Fruit fly (Drosophila melanogaster): ENCODE results near the gene Pdcd4.
A peak's percentile ranks its signal among the peaks of the same experiment; 100 is the strongest.

The Pdcd4 gene

dm6 chrX:13734866-13735265 lies 20.3 kb downstream of the Pdcd4 start (continued):
- no peak for TF ChIP-seq spab (GFP tag; optimal IDR thresholded peaks at IDR 0.05)
- no peak for TF ChIP-seq net (GFP tag; optimal IDR thresholded peaks at IDR 0.05)
- TF ChIP-seq CG31627 (GFP tag; optimal IDR thresholded peaks at IDR 0.05) = no peak
- TF ChIP-seq CG11902 (GFP tag; optimal IDR thresholded peaks at IDR 0.05) = no peak
- TF ChIP-seq CG4318 (GFP tag; optimal IDR thresholded peaks at IDR 0.05) = no peak
- no peak for TF ChIP-seq CG6792 (GFP tag; optimal IDR thresholded peaks at IDR 0.05)
- no peak for TF ChIP-seq CG16779 (tag; optimal IDR thresholded peaks at IDR 0.05)
- peak; percentile 70 for TF ChIP-seq CG15336 (GFP tag; IDR thresholded peaks at IDR 0.05)
- no peak for TF ChIP-seq CG6163 (GFP tag; IDR thresholded peaks at IDR 0.05)
- TF ChIP-seq CG7368 (GFP tag; optimal IDR thresholded peaks at IDR 0.05) = no peak
- no peak for TF ChIP-seq fkh (GFP tag; optimal IDR thresholded peaks at IDR 0.05)
- no peak for TF ChIP-seq Hr38 (GFP tag; optimal IDR thresholded peaks at IDR 0.05)
- no peak for TF ChIP-seq Lpt (GFP tag; optimal IDR thresholded peaks at IDR 0.05)
- TF ChIP-seq CG1621 (tag; optimal IDR thresholded peaks at IDR 0.05) = no peak
- TF ChIP-seq ss (GFP tag; optimal IDR thresholded peaks at IDR 0.05) = no peak
- no peak for TF ChIP-seq achi (GFP tag; optimal IDR thresholded peaks at IDR 0.05)
- TF ChIP-seq CG34406 (GFP tag; optimal IDR thresholded peaks at IDR 0.05) = no peak
- no peak for TF ChIP-seq OdsH (GFP tag; optimal IDR thresholded peaks at IDR 0.05)
- peak; percentile 41 for TF ChIP-seq CG10631 (GFP tag; optimal IDR thresholded peaks at IDR 0.05)
- TF ChIP-seq CG11762 (GFP tag; optimal IDR thresholded peaks at IDR 0.05; ENCODE audit: insufficient read depth) = no peak
- no peak for TF ChIP-seq acj6 (GFP tag; optimal IDR thresholded peaks at IDR 0.05)
- TF ChIP-seq CG8319 (GFP tag; optimal IDR thresholded peaks at IDR 0.05) = no peak
- TF ChIP-seq lz (GFP tag; optimal IDR thresholded peaks at IDR 0.05) = no peak
- TF ChIP-seq Eip78C (GFP tag) = no peak
- no peak for TF ChIP-seq cyc (GFP tag; optimal IDR thresholded peaks at IDR 0.05)
- no peak for TF ChIP-seq Met (GFP tag; optimal IDR thresholded peaks at IDR 0.05)
- TF ChIP-seq Eip93F (GFP tag; optimal IDR thresholded peaks at IDR 0.05) = no peak
- TF ChIP-seq topi (GFP tag; optimal IDR thresholded peaks at IDR 0.05) = no peak
- no peak for TF ChIP-seq CG3919 (GFP tag; optimal IDR thresholded peaks at IDR 0.05)
- TF ChIP-seq Eip75B (GFP tag; optimal IDR thresholded peaks at IDR 0.05) = no peak
- TF ChIP-seq CG10669 (GFP tag; optimal IDR thresholded peaks at IDR 0.05) = no peak
- TF ChIP-seq Ets21C (GFP tag; optimal IDR thresholded peaks at IDR 0.05) = no peak
- no peak for TF ChIP-seq CG6854 (GFP tag; optimal IDR thresholded peaks at IDR 0.05)
- TF ChIP-seq CG3032 (tag; optimal IDR thresholded peaks at IDR 0.05) = peak; percentile 28

DNA sequence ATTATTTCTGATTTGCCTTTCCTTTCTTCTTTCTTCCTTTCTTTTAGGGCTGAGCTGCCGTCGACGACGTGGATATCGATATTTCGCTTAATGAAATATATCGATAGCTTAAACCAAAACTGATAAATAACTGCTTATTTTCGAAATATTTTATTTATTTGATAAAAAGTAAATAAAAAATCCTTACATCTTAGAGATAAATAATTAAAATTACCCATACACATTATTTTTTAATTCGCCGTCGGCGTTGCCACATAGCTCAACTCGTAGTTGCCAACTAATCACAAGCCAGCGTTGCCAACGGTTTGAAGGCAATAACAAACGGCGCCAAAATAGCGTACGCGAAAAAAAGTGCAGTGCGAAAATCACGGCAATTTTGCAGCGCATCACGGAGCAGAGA lies 33.3 kb downstream of the Pdcd4 start, which contains the start of the genes Mrgn1 and mus101:
Mrgn1 (minus strand) TSS at position 44 of the 400 bp plus-strand sequence.
mus101 (plus strand) TSS at position 313 of the 400 bp plus-strand sequence.
- TF ChIP-seq Ets96B (tag; optimal IDR thresholded peaks at IDR 0.05) (no peak), Hr4 (GFP tag; optimal IDR thresholded peaks at IDR 0.05) (no peak), pdm3 (GFP tag; optimal IDR thresholded peaks at IDR 0.05) (no peak), CG10669 (GFP tag; optimal IDR thresholded peaks at IDR 0.05) (no peak), topi (GFP tag; optimal IDR thresholded peaks at IDR 0.05) (no peak), Sox102F (GFP tag; optimal IDR thresholded peaks at IDR 0.05) (no peak), Hr39 (GFP tag; optimal IDR thresholded peaks at IDR 0.05) (no peak), Blimp-1 (GFP tag; optimal IDR thresholded peaks at IDR 0.05) (no peak)

- TF ChIP-seq Hr4 (GFP tag; optimal IDR thresholded peaks at IDR 0.05) = no peak
- peak; percentile 30 for TF ChIP-seq esn (GFP tag; optimal IDR thresholded peaks at IDR 0.05)
- TF ChIP-seq CG10631 (GFP tag; optimal IDR thresholded peaks at IDR 0.05) = no peak
- TF ChIP-seq CG8632 (GFP tag; optimal IDR thresholded peaks at IDR 0.05) = no peak
- no peak for TF ChIP-seq Blimp-1 (GFP tag; optimal IDR thresholded peaks at IDR 0.05)
- no peak for TF ChIP-seq acj6 (GFP tag; optimal IDR thresholded peaks at IDR 0.05)
- peak; percentile 46 for TF ChIP-seq Eip78C (GFP tag)
- TF ChIP-seq lz (GFP tag; optimal IDR thresholded peaks at IDR 0.05) = no peak
- no peak for TF ChIP-seq Eip93F (GFP tag; optimal IDR thresholded peaks at IDR 0.05)
- TF ChIP-seq CG3032 (tag; optimal IDR thresholded peaks at IDR 0.05) = no peak
- no peak for TF ChIP-seq ss (GFP tag; optimal IDR thresholded peaks at IDR 0.05)
- no peak for TF ChIP-seq fd85E (GFP tag; optimal IDR thresholded peaks at IDR 0.05)
Observed at dm6 chrX:13717982-13718402, 37.2 kb downstream of the Pdcd4 start, which contains the start of gene Nadsyn. TSS of gene Nadsyn (minus strand) at chrX:13718285.
